Worm (Caenorhabditis elegans): Measurements from ENCODE around the gene ace-3.

Gene ace-3

DNA sequence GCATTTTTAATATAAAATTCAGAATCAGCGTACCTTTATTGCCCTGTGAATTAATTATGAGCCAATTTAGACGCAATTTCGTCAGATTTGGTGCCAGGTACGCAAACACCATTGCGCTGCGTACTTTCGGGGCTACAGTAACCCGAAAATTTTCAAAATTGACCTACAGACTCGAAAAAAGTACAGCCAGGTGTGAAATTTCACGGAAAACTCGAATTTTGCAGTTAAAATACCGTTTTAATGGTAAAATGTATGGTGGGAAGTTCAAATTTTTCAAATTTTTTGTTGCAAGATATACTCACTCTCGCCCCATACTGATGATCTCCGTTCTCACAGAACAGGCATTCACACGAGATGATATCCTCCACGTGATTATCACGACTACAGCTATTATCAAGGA, 31.1 kb downstream of the ace-3 start:
- TF ChIP-seq F37B4.10 (GFP tag; IDR thresholded peaks at IDR 0.05) (no peak), nfyb-1 (GFP tag; IDR thresholded peaks at IDR 0.05) (no peak), mxl-1 (tag; optimal IDR thresholded peaks at IDR 0.05) (no peak), nfya-2 (GFP tag; IDR thresholded peaks at IDR 0.05) (no peak), Y53F4B.3 (GFP tag; IDR thresholded peaks at IDR 0.05) (no peak), lag-1 (GFP tag; IDR thresholded peaks at IDR 0.05) (no peak), sptf-2 (GFP tag; optimal IDR thresholded peaks at IDR 0.05) (no peak)

DNA sequence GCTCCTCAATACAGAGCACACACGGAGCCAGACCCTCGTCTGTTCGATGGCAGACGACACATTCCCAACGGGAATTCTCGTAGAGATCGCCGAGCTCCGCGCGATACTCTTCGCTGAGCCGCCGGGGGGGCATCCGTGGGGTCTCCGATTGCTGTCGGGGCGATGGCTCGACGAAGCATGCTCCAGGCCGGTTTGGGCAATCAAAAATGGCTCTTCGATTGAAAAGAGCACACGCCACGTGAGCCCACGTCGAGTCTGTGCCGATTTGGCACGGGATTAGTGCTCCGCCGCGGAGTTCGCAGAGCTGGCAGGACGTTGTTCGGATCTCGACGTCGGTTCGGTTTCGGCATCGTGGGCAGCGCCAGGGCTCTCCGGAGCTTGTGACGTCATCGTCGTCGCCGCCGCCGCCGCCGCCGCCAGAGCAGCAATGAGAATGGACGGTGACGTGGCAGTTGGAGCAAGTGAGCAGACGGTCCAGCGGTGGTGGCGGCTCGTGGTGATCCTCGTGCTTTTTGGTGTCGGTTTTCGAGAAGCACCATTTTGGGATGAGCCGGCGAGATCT, 31.9 kb downstream of the ace-3 start:
- TF ChIP-seq egl-44 (GFP tag; IDR thresholded peaks at IDR 0.05) (no peak), akir-1 (GFP tag; optimal IDR thresholded peaks at IDR 0.05) (no peak), snpc-1.1 (tag; optimal IDR thresholded peaks at IDR 0.05; ENCODE audit: insufficient read depth) (no peak), somi-1 (GFP tag; optimal IDR thresholded peaks at IDR 0.05) (no peak), C06A6.2 (GFP tag; conservative IDR thresholded peaks at IDR 0.05) (no peak), pbrm-1 (GFP tag; IDR thresholded peaks at IDR 0.05) (0 out of 2 replicates have a peak, but pooled peaks have one; percentile 8), hsf-1 (GFP tag; IDR thresholded peaks at IDR 0.05) (no peak), sea-2 (GFP tag; IDR thresholded peaks at IDR 0.05) (no peak), gei-17 (GFP tag; optimal IDR thresholded peaks at IDR 0.05) (no peak), nhr-179 (tag; optimal IDR thresholded peaks at IDR 0.05) (no peak), F10E7.11 (tag; optimal IDR thresholded peaks at IDR 0.05) (no peak), K12H6.12 (tag; optimal IDR thresholded peaks at IDR 0.05) (no peak), rcor-1 (GFP tag; IDR thresholded peaks at IDR 0.05) (no peak), nhr-80 (tag; optimal IDR thresholded peaks at IDR 0.05) (no peak), Y67H2A.10 (GFP tag; conservative IDR thresholded peaks at IDR 0.05) (no peak), B0019.2 (GFP tag; conservative IDR thresholded peaks at IDR 0.05) (no peak), aptf-3 (GFP tag; IDR thresholded peaks at IDR 0.05) (no peak), B0336.3 (GFP tag; IDR thresholded peaks at IDR 0.05) (0 out of 2 replicates have a peak, but pooled peaks have one; percentile 35), hlh-12 (tag; optimal IDR thresholded peaks at IDR 0.05) (no peak), Y53G8AR.9 (GFP tag; conservative IDR thresholded peaks at IDR 0.05) (no peak), hlh-26 (GFP tag; conservative IDR thresholded peaks at IDR 0.05) (no peak), F37B4.10 (GFP tag; IDR thresholded peaks at IDR 0.05) (no peak), F49E8.2 (tag; optimal IDR thresholded peaks at IDR 0.05; ENCODE audit: insufficient read depth) (no peak), tbp1 (GFP tag; optimal IDR thresholded peaks at IDR 0.05) (no peak), mxl-1 (tag; optimal IDR thresholded peaks at IDR 0.05) (no peak), ztf-25 (GFP tag; IDR thresholded peaks at IDR 0.05) (0 out of 2 replicates have a peak, but pooled peaks have one; percentile 31), snpc-1.3 (tag; optimal IDR thresholded peaks at IDR 0.05; ENCODE audit: insufficient read depth) (no peak), zim-3 (tag; optimal IDR thresholded peaks at IDR 0.05) (peak; percentile 18), repo-1 (tag; optimal IDR thresholded peaks at IDR 0.05) (no peak), ztf-6 (GFP tag; IDR thresholded peaks at IDR 0.05) (no peak), egl-18 (GFP tag; IDR thresholded peaks at IDR 0.05) (no peak), let-526 (GFP tag; IDR thresholded peaks at IDR 0.05) (peak; percentile 14; the same call in 1 of the 2 replicates), nfyb-1 (GFP tag; IDR thresholded peaks at IDR 0.05) (0 out of 2 replicates have a peak, but pooled peaks have one; percentile 34), egrh-3 (GFP tag; IDR thresholded peaks at IDR 0.05) (peak; percentile 89), athp-1 (tag; optimal IDR thresholded peaks at IDR 0.05) (no peak), K11D2.4 (GFP tag; IDR thresholded peaks at IDR 0.05) (no peak), F39B2.1 (GFP tag; IDR thresholded peaks at IDR 0.05) (no peak), sptf-2 (GFP tag; optimal IDR thresholded peaks at IDR 0.05) (no peak), Y95B8A.8 (GFP tag; IDR thresholded peaks at IDR 0.05) (no peak), madf-10 (tag; optimal IDR thresholded peaks at IDR 0.05) (no peak), zfh-2 (GFP tag; conservative IDR thresholded peaks at IDR 0.05) (peak; percentile 91)

All from whole organism, young adult.